Worm (Caenorhabditis elegans): Measurements from ENCODE around the gene unc-69.

ce11 chrIII:10358751-10359150 lies 40.0 kb downstream of the unc-69 start:
- TF ChIP-seq ama-1 (optimal IDR thresholded peaks at IDR 0.05) (no peak), tra-4 (tag; optimal IDR thresholded peaks at IDR 0.05) (no peak), flt-1 (GFP tag; IDR thresholded peaks at IDR 0.05) (no peak), ets-7 (tag; optimal IDR thresholded peaks at IDR 0.05) (no peak), ceh-36 (tag; optimal IDR thresholded peaks at IDR 0.05) (no peak), B0310.2 (tag; optimal IDR thresholded peaks at IDR 0.05) (no peak), pes-1 (GFP tag; IDR thresholded peaks at IDR 0.05) (no peak)
